Worm (Caenorhabditis elegans): ENCODE data around the gene fmi-1.
A peak's percentile ranks its signal among the peaks of the same experiment; 100 is the strongest.

fmi-1 gene

ce11 chrV:13013158-13013557 lies 5.7 kb upstream of the fmi-1 start, which contains the start of gene try-10:
Gene try-10, minus strand, starts transcription at chrV:13013258.
- TF ChIP-seq hlh-30 (tag; optimal IDR thresholded peaks at IDR 0.05; ENCODE audit: insufficient read depth) = no peak
- TF ChIP-seq tag-97 (GFP tag; IDR thresholded peaks at IDR 0.05) = no peak
- no peak for TF ChIP-seq mxl-3 (GFP tag; optimal IDR thresholded peaks at IDR 0.05)
- no peak for TF ChIP-seq spr-3 (GFP tag; optimal IDR thresholded peaks at IDR 0.05)
- TF ChIP-seq lin-38 (GFP tag; IDR thresholded peaks at IDR 0.05) = no peak
- TF ChIP-seq daf-12 (tag; optimal IDR thresholded peaks at IDR 0.05) = no peak
- TF ChIP-seq set-16 (GFP tag; IDR thresholded peaks at IDR 0.05) = no peak

DNA sequence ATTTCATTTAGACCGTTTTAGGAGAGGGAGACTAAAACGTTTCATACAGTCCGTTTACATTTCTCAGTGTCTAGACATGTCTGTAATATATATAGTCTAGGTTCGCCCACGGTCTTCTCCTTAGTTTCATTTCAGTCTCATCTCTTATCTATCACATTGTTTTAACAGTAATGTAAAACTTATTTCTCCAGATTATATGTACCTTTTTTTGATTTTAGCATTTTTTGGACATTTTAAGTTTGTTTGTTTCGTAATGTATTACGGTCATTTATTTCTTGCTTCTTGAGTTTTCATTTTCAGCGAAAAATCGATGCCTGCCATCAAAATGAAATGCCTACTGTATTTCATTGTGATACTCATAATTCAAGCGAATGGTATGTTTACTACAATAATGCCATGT lies 5.0 kb upstream of the fmi-1 start, which contains the start of gene F15B9.6:
TSS of gene F15B9.6 (plus strand) at position 301 of the 400 bp plus-strand sequence.
- TF ChIP-seq hlh-30 (tag; optimal IDR thresholded peaks at IDR 0.05; ENCODE audit: insufficient read depth) = no peak
- TF ChIP-seq snpc-4 (tag; optimal IDR thresholded peaks at IDR 0.05) = no peak
- TF ChIP-seq dmd-8 (GFP tag; IDR thresholded peaks at IDR 0.05) = no peak
- TF ChIP-seq lin-1 (GFP tag; IDR thresholded peaks at IDR 0.05) = no peak
- TF ChIP-seq dmd-6 (GFP tag; IDR thresholded peaks at IDR 0.05) = no peak
- no peak for TF ChIP-seq daf-12 (tag; optimal IDR thresholded peaks at IDR 0.05)
- no peak for TF ChIP-seq zag-1 (tag; optimal IDR thresholded peaks at IDR 0.05)
- TF ChIP-seq tra-1 (GFP tag; IDR thresholded peaks at IDR 0.05) = no peak
- TF ChIP-seq Y48G9A.11 (GFP tag; IDR thresholded peaks at IDR 0.05) = no peak
- no peak for TF ChIP-seq mep-1 (tag; optimal IDR thresholded peaks at IDR 0.05)
- TF ChIP-seq zip-2 (tag; optimal IDR thresholded peaks at IDR 0.05) = no peak
- TF ChIP-seq nhr-11 (tag; optimal IDR thresholded peaks at IDR 0.05) = no peak

- TF ChIP-seq hlh-30 (tag; optimal IDR thresholded peaks at IDR 0.05; ENCODE audit: insufficient read depth) (no peak), aha-1 (tag) (peak; percentile 65)
Measured at ce11 chrV:13018233-13018632, 628 bp upstream of the fmi-1 start.

DNA sequence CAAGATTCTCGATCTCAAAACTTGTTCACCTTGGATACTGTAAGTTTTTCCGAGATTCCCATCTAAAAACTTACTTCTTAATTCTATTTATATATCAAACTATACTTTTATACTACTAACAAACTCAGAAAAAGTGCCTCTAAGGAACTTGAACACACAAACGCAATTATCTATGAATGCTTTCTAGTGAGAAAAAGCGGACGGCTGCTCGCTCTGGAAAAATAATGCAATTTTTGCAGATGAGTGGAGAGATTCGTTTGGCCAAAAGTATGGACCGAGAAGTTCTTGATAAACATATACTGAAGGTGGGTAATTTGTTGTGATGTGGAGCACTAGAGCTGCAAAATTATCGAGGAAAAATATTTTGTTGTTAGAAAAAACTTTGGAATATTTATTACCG lies 1.2 kb downstream of the fmi-1 start:
- TF ChIP-seq tag-97 (GFP tag; IDR thresholded peaks at IDR 0.05) (no peak), ces-1 (GFP tag; optimal IDR thresholded peaks at IDR 0.05) (peak; percentile 86)

DNA sequence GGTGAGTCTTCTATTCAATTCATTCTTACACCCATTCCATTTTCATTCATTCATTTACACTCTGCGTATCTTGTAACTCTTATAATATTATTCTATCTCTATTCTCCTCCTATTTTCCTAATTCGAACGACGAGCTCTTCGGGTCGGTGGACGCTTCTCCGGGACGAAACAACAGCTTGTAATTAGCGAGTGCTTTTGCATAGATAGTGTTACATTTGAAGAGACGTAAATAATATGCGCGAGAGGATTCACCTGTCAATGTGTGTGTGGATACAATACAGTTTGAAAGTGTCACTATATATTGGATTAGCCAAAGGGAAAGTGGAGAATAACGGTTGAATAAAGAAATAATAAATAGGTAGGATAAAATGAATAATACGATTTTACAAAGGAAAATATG lies 1.8 kb downstream of the fmi-1 start:
- TF ChIP-seq daf-12 (tag; optimal IDR thresholded peaks at IDR 0.05) (no peak), pha-4 (GFP tag; IDR thresholded peaks at IDR 0.05) (no peak), pha-4 (tag; optimal IDR thresholded peaks at IDR 0.05) (no peak), php-3 (GFP tag; IDR thresholded peaks at IDR 0.05) (no peak), nhr-76 (tag; optimal IDR thresholded peaks at IDR 0.05) (no peak), ZK337.2 (GFP tag; IDR thresholded peaks at IDR 0.05) (no peak), F26F4.8 (GFP tag; conservative IDR thresholded peaks at IDR 0.05) (no peak), F10B5.3 (tag; optimal IDR thresholded peaks at IDR 0.05) (no peak), dmd-8 (GFP tag; IDR thresholded peaks at IDR 0.05) (no peak), skn-1 (tag; optimal IDR thresholded peaks at IDR 0.05) (no peak), duxl-1 (tag; optimal IDR thresholded peaks at IDR 0.05; ENCODE audit: poor library complexity) (no peak), snpc-1.2 (GFP tag; IDR thresholded peaks at IDR 0.05) (no peak)

DNA sequence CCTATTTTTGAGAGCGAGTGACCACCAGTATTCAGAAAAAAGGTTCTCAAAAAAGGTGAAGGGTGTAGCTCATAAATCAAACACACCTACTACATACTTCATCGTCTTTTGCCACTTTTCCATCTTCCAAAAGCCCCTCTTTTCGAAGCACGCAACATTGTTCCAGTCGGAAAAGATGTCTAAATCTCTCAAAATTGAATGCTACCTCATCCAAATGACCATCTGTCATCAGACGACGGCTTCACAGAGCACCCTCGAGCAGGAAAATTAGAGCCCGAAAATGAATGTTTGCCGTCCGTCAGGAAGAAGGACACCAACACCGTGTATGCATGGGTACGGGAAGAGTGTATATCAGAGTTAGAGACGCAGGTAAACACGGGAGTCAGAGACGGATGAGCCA lies 2.7 kb downstream of the fmi-1 start:
- TF ChIP-seq unc-62 (GFP tag; optimal IDR thresholded peaks at IDR 0.05 in 1 of 2) (peak in 1 of 2 experiments; percentile 87), unc-62 (tag; optimal IDR thresholded peaks at IDR 0.05) (no peak), arid-1 (GFP tag; conservative IDR thresholded peaks at IDR 0.05) (no peak)
